Fruit fly (Drosophila melanogaster) whole organism, prepupa: ENCODE results near the gene Osi19.

ENCODE experiments used
- Blimp-1 ChIP-seq: fragments of 200-800 bp; sonication (Bioruptor generic); optimal IDR thresholded peaks from 3 replicates; lab custom pipeline; 2017; ENCODE audit warnings: missing biosample characterization, missing genetic modification characterization, mild to moderate bottlenecking, moderate library complexity, missing genetic modification reagents
- CG10631 ChIP-seq: fragments of 200-800 bp; sonication (Bioruptor generic); optimal IDR thresholded peaks from 2 replicates; lab custom pipeline; 2016; ENCODE audit warnings: missing biosample characterization, missing genetic modification characterization
- CG10669 ChIP-seq: fragments of 200-800 bp; sonication (Bioruptor generic); optimal IDR thresholded peaks from 3 replicates; lab custom pipeline; 2018; ENCODE audit warnings: missing biosample characterization, mild to moderate bottlenecking, missing genetic modification characterization, moderate library complexity
- CG11294 ChIP-seq: fragments of 200-800 bp; sonication (Bioruptor generic); IDR thresholded peaks from 2 replicates; pipeline ENCODE4 v1.3.6; 2022; ENCODE audit warnings: missing biosample characterization, missing genetic modification characterization
- CG11762 ChIP-seq: fragments of 200-800 bp; sonication (Bioruptor generic); optimal IDR thresholded peaks from 3 replicates; lab custom pipeline; 2016; ENCODE audit warnings: missing biosample characterization, missing genetic modification characterization; ENCODE audit not compliant: insufficient read depth
- CG15336 ChIP-seq: fragments of 200-800 bp; sonication (Bioruptor generic); IDR thresholded peaks from 2 replicates; pipeline ENCODE4 v1.3.6; 2022; ENCODE audit warnings: missing biosample characterization, missing genetic modification characterization
- CG1621 ChIP-seq: fragments of 200-800 bp; sonication (Bioruptor generic); optimal IDR thresholded peaks from 3 replicates; lab custom pipeline; 2018; ENCODE audit warnings: missing biosample characterization, mild to moderate bottlenecking, missing genetic modification characterization
- CG16779 ChIP-seq: fragments of 200-800 bp; sonication (Bioruptor generic); optimal IDR thresholded peaks from 3 replicates; lab custom pipeline; 2017; ENCODE audit warnings: missing biosample characterization, mild to moderate bottlenecking, missing genetic modification characterization
- CG3032 ChIP-seq: fragments of 200-800 bp; optimal IDR thresholded peaks from 2 replicates; lab custom pipeline; 2019; ENCODE audit warnings: missing biosample characterization, mild to moderate bottlenecking, missing genetic modification characterization, moderate library complexity
- CG32006 ChIP-seq: fragments of 200-800 bp; sonication (Bioruptor generic); optimal IDR thresholded peaks from 3 replicates; lab custom pipeline; 2017; ENCODE audit warnings: missing biosample characterization, mild to moderate bottlenecking, missing genetic modification characterization
- CG34406 ChIP-seq: fragments of 200-800 bp; sonication (Bioruptor generic); optimal IDR thresholded peaks from 3 replicates; lab custom pipeline; 2016; ENCODE audit warnings: missing biosample characterization, missing genetic modification characterization
- CG3919 ChIP-seq: fragments of 200-800 bp; sonication (Bioruptor generic); optimal IDR thresholded peaks from 3 replicates; lab custom pipeline; 2016; ENCODE audit warnings: missing biosample characterization, missing genetic modification characterization
- CG4318 ChIP-seq: fragments of 200-800 bp; sonication (Bioruptor generic); optimal IDR thresholded peaks from 3 replicates; lab custom pipeline; 2017; ENCODE audit warnings: missing biosample characterization, mild to moderate bottlenecking, missing genetic modification characterization
- CG6276 ChIP-seq: fragments of 200-800 bp; sonication (Bioruptor generic); optimal IDR thresholded peaks from 2 replicates; lab custom pipeline; 2017; ENCODE audit warnings: missing biosample characterization, mild to moderate bottlenecking, missing genetic modification characterization
- CG6792 ChIP-seq: fragments of 200-800 bp; sonication (Bioruptor generic); optimal IDR thresholded peaks from 3 replicates; lab custom pipeline; 2016; ENCODE audit warnings: missing biosample characterization, missing genetic modification characterization
- CG6808 ChIP-seq: fragments of 200-800 bp; sonication (Bioruptor generic); optimal IDR thresholded peaks from 3 replicates; lab custom pipeline; 2017; ENCODE audit warnings: missing biosample characterization, missing genetic modification characterization, mild to moderate bottlenecking, moderate library complexity, missing genetic modification reagents
- CG6854 ChIP-seq: fragments of 200-800 bp; sonication (Bioruptor generic); optimal IDR thresholded peaks from 2 replicates; lab custom pipeline; 2017; ENCODE audit warnings: missing biosample characterization, mild to moderate bottlenecking, missing genetic modification characterization
- CG7368 ChIP-seq: fragments of 200-800 bp; sonication (Bioruptor generic); optimal IDR thresholded peaks from 3 replicates; lab custom pipeline; 2016; ENCODE audit warnings: missing biosample characterization, missing genetic modification characterization
- CG8119 ChIP-seq: fragments of 200-800 bp; sonication (Bioruptor generic); IDR thresholded peaks from 3 replicates; pipeline ENCODE4 v1.3.6; 2022; ENCODE audit warnings: missing biosample characterization, missing genetic modification characterization
- CG8319 ChIP-seq: fragments of 200-800 bp; sonication (Bioruptor generic); optimal IDR thresholded peaks from 3 replicates; lab custom pipeline; 2016; ENCODE audit warnings: missing biosample characterization, missing genetic modification characterization
- CG8632 ChIP-seq: fragments of 200-800 bp; sonication (Bioruptor generic); optimal IDR thresholded peaks from 3 replicates; lab custom pipeline; 2016; ENCODE audit warnings: missing biosample characterization, missing genetic modification characterization
- CG9139 ChIP-seq: fragments of 200-800 bp; sonication (Bioruptor generic); optimal IDR thresholded peaks from 3 replicates; lab custom pipeline; 2017; ENCODE audit warnings: missing biosample characterization, mild to moderate bottlenecking, missing genetic modification characterization
- Eip75B ChIP-seq: fragments of 200-800 bp; sonication (Bioruptor generic); optimal IDR thresholded peaks from 3 replicates; lab custom pipeline; 2016; ENCODE audit warnings: missing biosample characterization, missing genetic modification characterization
- Eip78C ChIP-seq: fragments of 200-800 bp; sonication (Bioruptor generic); peaks from one replicate; lab custom pipeline; 2016; ENCODE audit warnings: missing biosample characterization, missing genetic modification characterization
- Eip93F ChIP-seq: fragments of 200-800 bp; sonication (Bioruptor generic); optimal IDR thresholded peaks from 2 replicates; lab custom pipeline; 2016; ENCODE audit warnings: missing biosample characterization, mild to moderate bottlenecking, missing genetic modification characterization
- Ets21C ChIP-seq: fragments of 200-800 bp; sonication (Bioruptor generic); optimal IDR thresholded peaks from 3 replicates; lab custom pipeline; 2016; ENCODE audit warnings: missing biosample characterization, missing genetic modification characterization
- Ets96B ChIP-seq: fragments of 200-800 bp; optimal IDR thresholded peaks from 2 replicates; lab custom pipeline; 2019; ENCODE audit warnings: missing biosample characterization, mild to moderate bottlenecking, missing genetic modification characterization, moderate library complexity
- Hr39 ChIP-seq: fragments of 200-800 bp; sonication (Bioruptor generic); optimal IDR thresholded peaks from 2 replicates; lab custom pipeline; 2016; ENCODE audit warnings: missing biosample characterization, missing genetic modification characterization
- Hr4 ChIP-seq: fragments of 200-800 bp; sonication (Bioruptor generic); optimal IDR thresholded peaks from 3 replicates; lab custom pipeline; 2016; ENCODE audit warnings: missing biosample characterization, missing genetic modification characterization
- Lpt ChIP-seq: fragments of 200-800 bp; sonication (Bioruptor generic); optimal IDR thresholded peaks from 3 replicates; lab custom pipeline; 2016; ENCODE audit warnings: missing biosample characterization, missing genetic modification characterization
- Met ChIP-seq: fragments of 200-800 bp; sonication (Bioruptor generic); optimal IDR thresholded peaks from 3 replicates; lab custom pipeline; 2016; ENCODE audit warnings: missing biosample characterization, missing genetic modification characterization
- OdsH ChIP-seq: fragments of 200-800 bp; sonication (Bioruptor generic); optimal IDR thresholded peaks from 3 replicates; lab custom pipeline; 2016; ENCODE audit warnings: missing biosample characterization, missing genetic modification characterization
- Smox ChIP-seq: fragments of 200-800 bp; sonication (Bioruptor generic); optimal IDR thresholded peaks from 3 replicates; lab custom pipeline; 2016; ENCODE audit warnings: missing biosample characterization, missing genetic modification characterization
- Sox102F ChIP-seq: fragments of 200-800 bp; sonication (Bioruptor generic); optimal IDR thresholded peaks from 2 replicates; lab custom pipeline; 2016; ENCODE audit warnings: missing biosample characterization, mild to moderate bottlenecking, missing genetic modification characterization
- Sox14 ChIP-seq: fragments of 200-800 bp; sonication (Bioruptor generic); optimal IDR thresholded peaks from 3 replicates; lab custom pipeline; 2016; ENCODE audit warnings: missing biosample characterization, missing genetic modification characterization
- Sox15 ChIP-seq: fragments of 200-800 bp; sonication (Bioruptor generic); optimal IDR thresholded peaks from 3 replicates; lab custom pipeline; 2016; ENCODE audit warnings: missing biosample characterization, missing genetic modification characterization
- acj6 ChIP-seq: fragments of 200-800 bp; sonication (Bioruptor generic); optimal IDR thresholded peaks from 3 replicates; lab custom pipeline; 2016; ENCODE audit warnings: missing biosample characterization, missing genetic modification characterization
- cyc ChIP-seq: fragments of 200-800 bp; sonication (Bioruptor generic); optimal IDR thresholded peaks from 3 replicates; lab custom pipeline; 2016; ENCODE audit warnings: missing biosample characterization, missing genetic modification characterization
- dsx ChIP-seq: fragments of 200-800 bp; optimal IDR thresholded peaks from 3 replicates; lab custom pipeline; 2019; ENCODE audit warnings: missing biosample characterization, mild to moderate bottlenecking, missing genetic modification characterization, moderate library complexity; ENCODE audit not compliant: poor library complexity, severe bottlenecking
- eg ChIP-seq: fragments of 200-800 bp; sonication (Bioruptor generic); IDR thresholded peaks from 3 replicates; pipeline ENCODE4 v1.3.6; 2022; ENCODE audit warnings: missing biosample characterization, missing genetic modification characterization
- esn ChIP-seq: fragments of 200-800 bp; sonication (Bioruptor generic); optimal IDR thresholded peaks from 2 replicates; lab custom pipeline; 2016; ENCODE audit warnings: missing biosample characterization, mild to moderate bottlenecking, missing genetic modification characterization, moderate library complexity
- fd59A ChIP-seq: fragments of 200-800 bp; sonication (Bioruptor generic); optimal IDR thresholded peaks from 2 replicates; lab custom pipeline; 2017; ENCODE audit warnings: missing biosample characterization, mild to moderate bottlenecking, missing genetic modification characterization, missing genetic modification reagents
- fkh ChIP-seq: fragments of 200-800 bp; sonication (Bioruptor generic); optimal IDR thresholded peaks from 3 replicates; lab custom pipeline; 2017; ENCODE audit warnings: missing biosample characterization, mild to moderate bottlenecking, missing genetic modification characterization, moderate library complexity
- lz ChIP-seq: fragments of 200-800 bp; sonication (Bioruptor generic); optimal IDR thresholded peaks from 3 replicates; lab custom pipeline; 2016; ENCODE audit warnings: missing biosample characterization, missing genetic modification characterization
- net ChIP-seq: fragments of 200-800 bp; sonication (Bioruptor generic); optimal IDR thresholded peaks from 3 replicates; lab custom pipeline; 2016; ENCODE audit warnings: missing biosample characterization, missing genetic modification characterization
- pdm3 ChIP-seq: fragments of 200-800 bp; sonication (Bioruptor generic); optimal IDR thresholded peaks from 3 replicates; lab custom pipeline; 2016; ENCODE audit warnings: missing biosample characterization, missing genetic modification characterization
- spab ChIP-seq: fragments of 200-800 bp; sonication (Bioruptor generic); optimal IDR thresholded peaks from 2 replicates; lab custom pipeline; 2017; ENCODE audit warnings: missing biosample characterization, mild to moderate bottlenecking, missing genetic modification characterization, missing genetic modification reagents
- ss ChIP-seq, 2 experiments: fragments of 200-800 bp; sonication (Bioruptor generic); optimal IDR thresholded peaks; 2 replicates in 1 of 2; 3 replicates in 1 of 2; lab custom pipeline; 2017 to 2018; ENCODE audit warnings: mild to moderate bottlenecking in 2 of 2, missing biosample characterization in 2 of 2, missing genetic modification characterization in 2 of 2, moderate library complexity in 1 of 2
- svp ChIP-seq: fragments of 200-800 bp; sonication (Bioruptor generic); peaks from one replicate; lab custom pipeline; 2016; ENCODE audit warnings: missing biosample characterization, missing genetic modification characterization
- topi ChIP-seq: fragments of 200-800 bp; sonication (Bioruptor generic); optimal IDR thresholded peaks from 3 replicates; lab custom pipeline; 2016; ENCODE audit warnings: missing biosample characterization, missing genetic modification characterization

The Osi19 gene

DNA sequence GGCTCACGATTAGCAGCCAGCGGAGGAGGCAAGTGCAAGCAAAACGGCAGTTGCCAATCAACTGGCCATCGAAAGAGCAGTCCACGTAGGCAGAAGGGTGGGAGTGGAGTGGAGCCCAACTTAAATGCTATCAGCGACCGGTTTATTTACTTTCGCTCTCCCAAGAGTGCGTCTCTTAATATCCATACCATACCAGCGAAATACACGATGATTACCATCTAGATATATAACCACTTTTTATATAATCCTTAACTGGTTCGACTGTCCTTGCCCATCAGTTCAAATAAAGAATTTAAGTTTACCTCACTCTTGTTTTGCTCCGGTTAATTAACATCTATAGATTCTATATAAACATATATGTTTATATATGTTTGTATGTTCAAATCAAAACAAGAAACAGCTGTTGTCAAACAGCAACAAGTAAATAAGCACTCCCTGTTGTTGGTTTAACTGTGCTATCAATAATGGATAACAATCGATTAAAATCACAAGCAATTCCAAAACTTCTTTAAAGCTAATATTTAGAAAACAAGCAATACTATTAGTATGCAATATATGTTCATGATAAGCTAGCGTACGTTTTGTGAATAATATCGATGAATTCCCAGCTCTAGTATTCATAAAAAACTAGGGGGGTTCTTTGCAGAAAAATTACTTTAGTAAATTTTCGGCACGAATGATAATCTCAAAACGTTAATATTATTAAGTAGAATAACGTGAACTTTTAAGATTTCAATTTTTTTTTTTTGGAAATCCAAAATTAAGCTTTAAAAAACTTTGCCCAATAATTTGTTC lies 38.5 kb downstream of the Osi19 start:
- TF ChIP-seq CG32006 (GFP tag; lab: Kevin White, UChicago): no peak
- TF ChIP-seq esn (GFP tag; lab: Kevin White, UChicago): peak; percentile 69
- peak; percentile 85 for TF ChIP-seq Blimp-1 (GFP tag; lab: Kevin White, UChicago)
- no peak for TF ChIP-seq svp (GFP tag; lab: Kevin White, UChicago)
- TF ChIP-seq CG11762 (GFP tag; lab: Kevin White, UChicago): peak; percentile 20
- peak; percentile 26 for TF ChIP-seq CG3919 (GFP tag; lab: Kevin White, UChicago)
- peak; percentile 21 for TF ChIP-seq CG10669 (GFP tag; lab: Kevin White, UChicago)
- TF ChIP-seq CG6808: no peak
- peak; percentile 47 for TF ChIP-seq pdm3 (GFP tag; lab: Kevin White, UChicago)
- peak; percentile 14 for TF ChIP-seq CG6792
- TF ChIP-seq OdsH (GFP tag; lab: Kevin White, UChicago): peak; percentile 59
- TF ChIP-seq Ets96B (tag; lab: Kevin White, UChicago): peak; percentile 18
- no peak for TF ChIP-seq CG8319 (GFP tag; lab: Kevin White, UChicago)
- peak; percentile 60 for TF ChIP-seq Hr4 (GFP tag; lab: Kevin White, UChicago)
- peak; percentile 6 for TF ChIP-seq Sox15 (GFP tag; lab: Kevin White, UChicago)
- no peak for TF ChIP-seq Sox102F (GFP tag; lab: Kevin White, UChicago)
- peak; percentile 57; the same call in 1 of the 3 replicates for TF ChIP-seq eg
- peak; percentile 33; the same call in 1 of the 2 replicates for TF ChIP-seq CG15336 (GFP tag; lab: Robert Waterston, UW)
- no peak for TF ChIP-seq fd59A
- TF ChIP-seq acj6 (GFP tag; lab: Kevin White, UChicago): peak; percentile 48
- no peak for TF ChIP-seq CG6276
- TF ChIP-seq CG4318 (GFP tag; lab: Kevin White, UChicago): no peak
- no peak for TF ChIP-seq dsx (GFP tag; lab: Kevin White, UChicago)
- TF ChIP-seq CG11294 (GFP tag; lab: Robert Waterston, UW): no peak
- peak; percentile 46 for TF ChIP-seq Smox
- no peak for TF ChIP-seq CG1621
- TF ChIP-seq Met (GFP tag; lab: Kevin White, UChicago): peak; percentile 55
- no peak for TF ChIP-seq Lpt (GFP tag; lab: Kevin White, UChicago)
- TF ChIP-seq CG34406 (GFP tag; lab: Kevin White, UChicago): no peak
- TF ChIP-seq cyc: peak; percentile 27
- peak; percentile 37 for TF ChIP-seq CG10631
- no peak for TF ChIP-seq Eip93F (GFP tag; lab: Kevin White, UChicago)
- peak; percentile 52 for TF ChIP-seq Sox14 (GFP tag; lab: Kevin White, UChicago)
- peak; percentile 47 for TF ChIP-seq topi (GFP tag; lab: Kevin White, UChicago)
- TF ChIP-seq CG16779 (tag; lab: Kevin White, UChicago): no peak
- TF ChIP-seq ss (GFP tag; optimal IDR thresholded peaks at IDR 0.05; lab: Kevin White, UChicago): peak in 1 of 2 experiments; percentile 2
- TF ChIP-seq spab (GFP tag; lab: Kevin White, UChicago): no peak
- TF ChIP-seq net (GFP tag; lab: Kevin White, UChicago): peak; percentile 36
- no peak for TF ChIP-seq Ets21C (GFP tag; lab: Kevin White, UChicago)
- no peak for TF ChIP-seq CG7368
- no peak for TF ChIP-seq CG9139
- no peak for TF ChIP-seq CG8632 (GFP tag; lab: Kevin White, UChicago)
- TF ChIP-seq CG8119 (GFP tag; lab: Robert Waterston, UW): peak; percentile 60
- TF ChIP-seq Hr39: peak; percentile 44
- TF ChIP-seq CG3032 (tag; lab: Kevin White, UChicago): peak; percentile 14
- peak; percentile 38 for TF ChIP-seq lz (GFP tag; lab: Kevin White, UChicago)
- TF ChIP-seq Eip78C: peak; percentile 77
- TF ChIP-seq fkh (GFP tag; lab: Kevin White, UChicago): peak; percentile 92
- peak; percentile 36 for TF ChIP-seq Eip75B (GFP tag; lab: Kevin White, UChicago)
- TF ChIP-seq CG6854: peak; percentile 4
